Worm (Caenorhabditis elegans) whole organism, L1 larva: ENCODE results near the gene B0395.3.

Source experiments
- Y116A8C.19 ChIP-seq: sonication (generic microtip); optimal IDR thresholded peaks from 2 replicates; lab custom pipeline; 2016; ENCODE audit warnings: missing compliant biosample characterization, missing genetic modification characterization, borderline replicate concordance
- blmp-1 ChIP-seq: fragments of 150-350 bp; optimal IDR thresholded peaks from 2 replicates; lab custom pipeline; 2014; ENCODE audit warnings: missing biosample characterization, missing genetic modification characterization
- ceh-63 ChIP-seq: fragments of 200-800 bp; sonication (Bioruptor generic); optimal IDR thresholded peaks from 2 replicates; lab custom pipeline; 2018; ENCODE audit warnings: mild to moderate bottlenecking, missing genetic modification characterization, missing compliant biosample characterization
- egl-13 ChIP-seq: sonication (generic microtip); optimal IDR thresholded peaks from 2 replicates; lab custom pipeline; 2016; ENCODE audit warnings: missing genotype, missing genetic modification reagents, missing genetic modification characterization, missing compliant biosample characterization
- egl-27 ChIP-seq, 2 experiments: fragments of 150-350 bp in 1 of 2; sonication (generic microtip); optimal IDR thresholded peaks; 3 replicates each; lab custom pipeline; 2017 to 2018; ENCODE audit warnings: missing biosample characterization in 2 of 2, missing genetic modification characterization in 2 of 2, missing genetic modification reagents in 2 of 2
- fkh-4 ChIP-seq: sonication (generic microtip); optimal IDR thresholded peaks from 2 replicates; lab custom pipeline; 2016; ENCODE audit warnings: missing compliant biosample characterization, missing genetic modification characterization, borderline replicate concordance
- lin-13 ChIP-seq: fragments of 150-350 bp; optimal IDR thresholded peaks from 2 replicates; lab custom pipeline; 2014; ENCODE audit warnings: missing biosample characterization, missing genetic modification reagents, missing genetic modification characterization
- lin-35 ChIP-seq, 2 experiments: fragments of 150-350 bp; optimal IDR thresholded peaks; 2 replicates each; lab custom pipeline; 2014; ENCODE audit warnings: missing biosample characterization in 2 of 2, missing genetic modification characterization in 2 of 2, missing genetic modification reagents in 2 of 2
- nhr-237 ChIP-seq: fragments of 150-350 bp; optimal IDR thresholded peaks from 2 replicates; lab custom pipeline; 2014; ENCODE audit warnings: missing biosample characterization, missing genetic modification characterization
- pag-3 ChIP-seq: sonication (generic microtip); optimal IDR thresholded peaks from 2 replicates; lab custom pipeline; 2017; ENCODE audit warnings: missing genetic modification characterization, mild to moderate bottlenecking, missing compliant biosample characterization, antibody characterized with exemption, borderline replicate concordance; ENCODE audit not compliant: insufficient read depth
- pax-3 ChIP-seq: fragments of 200-800 bp; sonication (Bioruptor generic); optimal IDR thresholded peaks from 2 replicates; lab custom pipeline; 2018; ENCODE audit warnings: mild to moderate bottlenecking, missing genetic modification characterization, moderate library complexity, missing compliant biosample characterization
- tbx-2 ChIP-seq: sonication (generic microtip); optimal IDR thresholded peaks from 2 replicates; lab custom pipeline; 2016; ENCODE audit warnings: missing genetic modification characterization, missing compliant biosample characterization
- unc-86 ChIP-seq: sonication (generic microtip); optimal IDR thresholded peaks from 2 replicates; lab custom pipeline; 2016; ENCODE audit warnings: missing genetic modification characterization, missing compliant biosample characterization
- ztf-11 ChIP-seq, 2 experiments: sonication (generic microtip); optimal IDR thresholded peaks; 2 replicates each; lab custom pipeline; 2016 to 2017; ENCODE audit warnings: missing genetic modification characterization in 2 of 2, missing biosample characterization in 1 of 2, missing compliant biosample characterization in 1 of 2

DNA sequence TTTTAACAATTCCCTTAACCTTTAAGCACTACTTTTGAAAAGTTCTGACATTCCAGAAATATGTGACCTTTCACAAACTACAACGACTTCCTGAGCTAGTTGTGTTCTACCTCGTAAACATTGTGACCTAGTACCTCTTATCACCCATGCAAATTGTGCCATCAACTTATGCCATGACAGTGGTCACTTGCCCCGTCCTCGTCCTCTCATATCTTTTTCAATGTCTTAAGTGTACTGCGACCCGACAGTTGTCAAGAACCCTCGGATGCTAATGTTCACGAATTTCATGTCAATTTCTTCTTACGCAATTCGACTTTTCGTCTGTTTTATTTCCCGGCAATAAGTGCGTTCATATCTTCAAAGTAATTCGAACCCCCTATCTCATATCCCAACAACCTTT lies 47.8 kb upstream of the B0395.3 start:
- TF ChIP-seq tbx-2 (no peak), egl-27 (tag; optimal IDR thresholded peaks at IDR 0.05; lab: Kevin White, UChicago) (no peak), lin-13 (GFP tag; lab: Kevin White, UChicago) (no peak), egl-13 (tag; lab: Kevin White, UChicago) (no peak), fkh-4 (tag; lab: Kevin White, UChicago) (no peak), lin-35 (GFP tag; optimal IDR thresholded peaks at IDR 0.05; lab: Kevin White, UChicago) (no peak), ztf-11 (tag; optimal IDR thresholded peaks at IDR 0.05; lab: Kevin White, UChicago) (no peak), pax-3 (tag; lab: Kevin White, UChicago) (no peak), pag-3 (no peak), blmp-1 (no peak), unc-86 (tag; lab: Kevin White, UChicago) (no peak), ceh-63 (GFP tag; lab: Kevin White, UChicago) (no peak), nhr-237 (tag; lab: Kevin White, UChicago) (no peak), Y116A8C.19 (tag; lab: Kevin White, UChicago) (no peak)
